Worm (Caenorhabditis elegans): ENCODE measurements around the gene cdh-4.
A peak's percentile ranks its signal among the peaks of the same experiment; 100 is the strongest.

The cdh-4 gene

ce11 chrIII:4520057-4520456 is at the start of gene cdh-4:
TSS of gene cdh-4 (plus strand) at chrIII:4520357.
- no peak for TF ChIP-seq ZK546.5 (tag; optimal IDR thresholded peaks at IDR 0.05)

ce11 chrIII:4470793-4471192 is 49.4 kb upstream of the cdh-4 start:
- TF ChIP-seq crh-2 (tag; optimal IDR thresholded peaks at IDR 0.05) (peak; percentile 61), nhr-21 (tag; optimal IDR thresholded peaks at IDR 0.05) (peak; percentile 74), nhr-129 (tag; optimal IDR thresholded peaks at IDR 0.05) (peak; percentile 73), lin-13 (GFP tag; optimal IDR thresholded peaks at IDR 0.05) (peak; percentile 56), ztf-4 (tag; optimal IDR thresholded peaks at IDR 0.05) (peak; percentile 2), nhr-23 (tag; optimal IDR thresholded peaks at IDR 0.05) (no peak), sma-3 (GFP tag; optimal IDR thresholded peaks at IDR 0.05) (peak; percentile 63), zag-1 (tag; optimal IDR thresholded peaks at IDR 0.05) (no peak), nhr-25 (tag; optimal IDR thresholded peaks at IDR 0.05) (peak; percentile 30), nhr-10 (tag; optimal IDR thresholded peaks at IDR 0.05) (no peak), unc-62 (GFP tag; optimal IDR thresholded peaks at IDR 0.05) (no peak), gmeb-1 (tag; optimal IDR thresholded peaks at IDR 0.05) (peak; percentile 50), aly-2 (tag; optimal IDR thresholded peaks at IDR 0.05) (no peak), ztf-1 (GFP tag; conservative IDR thresholded peaks at IDR 0.05) (no peak), fos-1 (tag; optimal IDR thresholded peaks at IDR 0.05) (peak; percentile 59), peb-1 (tag; optimal IDR thresholded peaks at IDR 0.05) (no peak), sem-4 (tag; optimal IDR thresholded peaks at IDR 0.05) (peak; percentile 45), nhr-6 (tag; optimal IDR thresholded peaks at IDR 0.05) (no peak), unc-39 (tag; optimal IDR thresholded peaks at IDR 0.05) (no peak), mab-5 (tag; optimal IDR thresholded peaks at IDR 0.05) (no peak), elt-3 (tag; optimal IDR thresholded peaks at IDR 0.05) (no peak), unc-55 (GFP tag; optimal IDR thresholded peaks at IDR 0.05) (peak; percentile 52), R02D3.7 (tag; optimal IDR thresholded peaks at IDR 0.05) (no peak), nhr-12 (tag; optimal IDR thresholded peaks at IDR 0.05) (no peak), ZK546.5 (tag; optimal IDR thresholded peaks at IDR 0.05) (no peak), mbf-1 (tag; optimal IDR thresholded peaks at IDR 0.05) (no peak), nhr-77 (tag; optimal IDR thresholded peaks at IDR 0.05) (no peak), ceh-82 (tag; optimal IDR thresholded peaks at IDR 0.05) (no peak), F13H6.1 (tag; optimal IDR thresholded peaks at IDR 0.05) (peak; percentile 55), blmp-1 (tag; optimal IDR thresholded peaks at IDR 0.05; ENCODE audit: insufficient read depth) (peak; percentile 4), C34F6.9 (tag; optimal IDR thresholded peaks at IDR 0.05) (peak; percentile 44), dmd-4 (tag; optimal IDR thresholded peaks at IDR 0.05) (no peak), mdl-1 (tag; optimal IDR thresholded peaks at IDR 0.05) (no peak), ama-1 (optimal IDR thresholded peaks at IDR 0.05) (no peak), egl-27 (tag; optimal IDR thresholded peaks at IDR 0.05) (no peak), lsy-2 (tag; optimal IDR thresholded peaks at IDR 0.05) (peak; percentile 61 to 78), Y55F3AM.14 (GFP tag; optimal IDR thresholded peaks at IDR 0.05) (peak; percentile 63), nhr-237 (tag; optimal IDR thresholded peaks at IDR 0.05) (no peak), elt-1 (tag; optimal IDR thresholded peaks at IDR 0.05) (no peak), sma-9 (GFP tag; optimal IDR thresholded peaks at IDR 0.05) (peak; percentile 55), sma-9 (tag; optimal IDR thresholded peaks at IDR 0.05) (no peak), alr-1 (tag; optimal IDR thresholded peaks at IDR 0.05) (no peak), lin-11 (tag; optimal IDR thresholded peaks at IDR 0.05) (peak; percentile 35), nhr-11 (tag; optimal IDR thresholded peaks at IDR 0.05) (no peak), ztf-11 (tag; optimal IDR thresholded peaks at IDR 0.05) (no peak), ceh-16 (tag; optimal IDR thresholded peaks at IDR 0.05) (no peak), skn-1 (tag; optimal IDR thresholded peaks at IDR 0.05) (no peak), snpc-4 (tag; optimal IDR thresholded peaks at IDR 0.05) (no peak), lin-39 (tag; optimal IDR thresholded peaks at IDR 0.05) (no peak)
